Worm (Caenorhabditis elegans) whole organism, mixed stage, embryonic: ENCODE measurements around the gene C10G8.3.

Experiments
- ceh-39 ChIP-seq: fragments of 150-350 bp; optimal IDR thresholded peaks from 2 replicates; lab custom pipeline; 2014; ENCODE audit warnings: missing biosample characterization, missing genetic modification characterization
- ces-1 ChIP-seq: fragments of 150-350 bp; optimal IDR thresholded peaks from 2 replicates; lab custom pipeline; 2014; ENCODE audit warnings: missing biosample characterization, missing genetic modification reagents, missing genetic modification characterization
- elt-3 ChIP-seq: fragments of 150-350 bp; optimal IDR thresholded peaks from 2 replicates; lab custom pipeline; 2014; ENCODE audit warnings: missing biosample characterization, missing genetic modification characterization
- hlh-1 ChIP-seq: fragments of 150-350 bp; optimal IDR thresholded peaks from 2 replicates; lab custom pipeline; 2014; ENCODE audit warnings: missing biosample characterization, missing genetic modification reagents, missing genetic modification characterization
- lin-13 ChIP-seq: fragments of 150-350 bp; optimal IDR thresholded peaks from 2 replicates; lab custom pipeline; 2014; ENCODE audit warnings: missing biosample characterization, missing genetic modification characterization
- lin-32 ChIP-seq: fragments of 200-800 bp; sonication (Bioruptor generic); optimal IDR thresholded peaks from 2 replicates; lab custom pipeline; 2018; ENCODE audit warnings: mild to moderate bottlenecking, missing genetic modification characterization, missing compliant biosample characterization
- lsy-2 ChIP-seq: fragments of 150-350 bp; optimal IDR thresholded peaks from 2 replicates; lab custom pipeline; 2014; ENCODE audit warnings: missing biosample characterization, missing genetic modification characterization
- mab-5 ChIP-seq: fragments of 150-350 bp; optimal IDR thresholded peaks from 2 replicates; lab custom pipeline; 2014; ENCODE audit warnings: missing biosample characterization, missing genetic modification characterization
- nhr-12 ChIP-seq: fragments of 150-350 bp; optimal IDR thresholded peaks from 2 replicates; lab custom pipeline; 2014; ENCODE audit warnings: missing biosample characterization, missing genetic modification characterization
- pha-4 ChIP-seq: fragments of 150-350 bp; optimal IDR thresholded peaks from 2 replicates; lab custom pipeline; 2018; ENCODE audit warnings: missing biosample characterization, missing genetic modification reagents, missing genetic modification characterization
- snpc-4 ChIP-seq: fragments of 150-350 bp; optimal IDR thresholded peaks from 2 replicates; lab custom pipeline; 2014; ENCODE audit warnings: missing biosample characterization, missing genetic modification characterization
- unc-39 ChIP-seq: fragments of 150-350 bp; optimal IDR thresholded peaks from 2 replicates; lab custom pipeline; 2014; ENCODE audit warnings: missing biosample characterization, missing genetic modification characterization
- ztf-11 ChIP-seq: fragments of 150-350 bp; optimal IDR thresholded peaks from 2 replicates; lab custom pipeline; 2014; ENCODE audit warnings: missing biosample characterization, missing genetic modification characterization

DNA sequence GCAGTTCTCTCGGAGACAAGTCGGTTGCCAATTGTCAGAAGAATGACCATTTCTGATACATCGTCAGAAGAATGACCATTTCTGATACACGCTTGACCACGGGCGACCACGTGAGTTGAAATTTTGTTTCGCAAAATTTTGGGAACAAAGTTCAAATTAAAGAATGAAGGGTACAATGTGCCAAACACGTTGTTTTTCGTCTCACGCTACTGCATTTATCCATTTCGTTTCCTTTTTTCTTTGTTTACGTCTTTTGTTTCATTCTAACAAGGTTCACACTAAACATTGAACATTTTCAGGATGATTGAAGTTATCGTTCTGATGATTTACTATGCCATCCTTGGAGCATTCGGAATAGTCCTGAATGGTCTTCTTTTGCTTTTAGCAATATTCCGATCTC lies 38.9 kb downstream of the C10G8.3 start, which contains the start of gene srd-9:
- no peak for TF ChIP-seq nhr-12 (tag; lab: Kevin White, UChicago)
- no peak for TF ChIP-seq snpc-4 (tag; lab: Kevin White, UChicago)
- no peak for TF ChIP-seq pha-4 (tag; lab: Kevin White, UChicago)
- TF ChIP-seq elt-3, result no peak
- no peak for TF ChIP-seq lsy-2
- no peak for TF ChIP-seq lin-13 (tag; lab: Kevin White, UChicago)
- no peak for TF ChIP-seq hlh-1 (tag; lab: Kevin White, UChicago)
- no peak for TF ChIP-seq mab-5 (tag; lab: Kevin White, UChicago)
- no peak for TF ChIP-seq unc-39 (tag; lab: Kevin White, UChicago)
- TF ChIP-seq ces-1, result no peak
- no peak for TF ChIP-seq ceh-39 (tag; lab: Kevin White, UChicago)
- TF ChIP-seq lin-32 (GFP tag; lab: Kevin White, UChicago), result no peak
- no peak for TF ChIP-seq ztf-11 (tag; lab: Kevin White, UChicago)
